Worm (Caenorhabditis elegans) whole organism, young adult: ENCODE measurements around the gene C25A8.1.

Experiments used
- D2030.7 ChIP-seq: fragments of 200-800 bp; sonication (Bioruptor generic); IDR thresholded peaks from 2 replicates; pipeline ENCODE4 v1.3.6; 2022; ENCODE audit warnings: missing genetic modification reagents, missing genetic modification characterization, missing compliant biosample characterization
- F10E7.11 ChIP-seq: sonication (generic microtip); optimal IDR thresholded peaks from 2 replicates; lab custom pipeline; 2017; ENCODE audit warnings: mild to moderate bottlenecking, missing genetic modification characterization, moderate library complexity, missing compliant biosample characterization
- F33H1.4 ChIP-seq: fragments of 200-800 bp; sonication (Bioruptor generic); IDR thresholded peaks from 2 replicates; pipeline ENCODE4 v1.3.6; 2022; ENCODE audit warnings: missing genetic modification reagents, missing genetic modification characterization, missing compliant biosample characterization
- F49E8.2 ChIP-seq: sonication (generic microtip); optimal IDR thresholded peaks from 3 replicates; lab custom pipeline; 2017; ENCODE audit warnings: missing genetic modification characterization, mild to moderate bottlenecking, missing compliant biosample characterization, antibody characterized with exemption, moderate library complexity; ENCODE audit not compliant: insufficient read depth
- F57C9.4 ChIP-seq: sonication (generic microtip); optimal IDR thresholded peaks from 2 replicates; lab custom pipeline; 2017; ENCODE audit warnings: mild to moderate bottlenecking, missing genetic modification characterization, missing compliant biosample characterization
- K11D2.4 ChIP-seq: fragments of 200-800 bp; sonication (Bioruptor generic); IDR thresholded peaks from 2 replicates; pipeline ENCODE4 v1.3.6; 2022; ENCODE audit warnings: missing genetic modification reagents, missing genetic modification characterization, missing compliant biosample characterization
- K12H6.12 ChIP-seq: fragments of 200-800 bp; sonication (Bioruptor generic); optimal IDR thresholded peaks from 2 replicates; lab custom pipeline; 2018; ENCODE audit warnings: mild to moderate bottlenecking, missing genetic modification characterization, missing compliant biosample characterization
- Y53G8AR.9 ChIP-seq: fragments of 200-800 bp; sonication (Bioruptor generic); conservative IDR thresholded peaks from 2 replicates; pipeline ENCODE4 v1.3.6; 2022; ENCODE audit warnings: missing genetic modification reagents, missing genetic modification characterization, missing compliant biosample characterization
- Y67H2A.10 ChIP-seq: fragments of 200-800 bp; sonication (Bioruptor generic); conservative IDR thresholded peaks from 2 replicates; pipeline ENCODE4 v1.3.6; 2022; ENCODE audit warnings: missing genetic modification reagents, missing genetic modification characterization, missing compliant biosample characterization
- Y79H2A.3 ChIP-seq: fragments of 200-800 bp; sonication (Bioruptor generic); conservative IDR thresholded peaks from 2 replicates; pipeline ENCODE4 v1.3.6; 2022; ENCODE audit warnings: missing genetic modification reagents, missing genetic modification characterization, missing compliant biosample characterization
- ZK185.1 ChIP-seq: sonication (generic microtip); optimal IDR thresholded peaks from 2 replicates; lab custom pipeline; 2016; ENCODE audit warnings: mild to moderate bottlenecking, missing genetic modification characterization, missing compliant biosample characterization; ENCODE audit not compliant: poor library complexity, severe bottlenecking
- aptf-3 ChIP-seq: fragments of 200-800 bp; sonication (Bioruptor generic); IDR thresholded peaks from 2 replicates; pipeline ENCODE4 v1.3.6; 2022; ENCODE audit warnings: missing genetic modification characterization, missing compliant biosample characterization
- attf-3 ChIP-seq: fragments of 200-800 bp; sonication (Bioruptor generic); conservative IDR thresholded peaks from 2 replicates; pipeline ENCODE4 v1.3.6; 2022; ENCODE audit warnings: missing genetic modification reagents, missing genetic modification characterization, missing compliant biosample characterization
- attf-5 ChIP-seq: fragments of 200-800 bp; sonication (Bioruptor generic); optimal IDR thresholded peaks from 2 replicates; lab custom pipeline; 2018; ENCODE audit warnings: mild to moderate bottlenecking, missing genetic modification characterization, missing compliant biosample characterization
- attf-6 ChIP-seq: fragments of 200-800 bp; sonication (Bioruptor generic); IDR thresholded peaks from 2 replicates; pipeline ENCODE4 v1.3.6; 2022; ENCODE audit warnings: missing genetic modification reagents, missing genetic modification characterization, missing compliant biosample characterization
- cebp-1 ChIP-seq, 2 experiments: fragments of 200-800 bp in 1 of 2; sonication (Bioruptor generic) in 1 of 2; sonication (generic microtip) in 1 of 2; IDR thresholded peaks in 1 of 2; optimal IDR thresholded peaks in 1 of 2; 2 replicates each; pipeline versions ENCODE4 v1.3.6 to Lab custom; 2017 to 2022; ENCODE audit warnings: missing compliant biosample characterization in 2 of 2, missing genetic modification characterization in 2 of 2, mild to moderate bottlenecking in 1 of 2, missing genetic modification reagents in 1 of 2, moderate library complexity in 1 of 2
- ceh-27 ChIP-seq: fragments of 200-800 bp; sonication (Bioruptor generic); optimal IDR thresholded peaks from 2 replicates; lab custom pipeline; 2018; ENCODE audit warnings: mild to moderate bottlenecking, missing genetic modification characterization, moderate library complexity, missing compliant biosample characterization
- ceh-91 ChIP-seq: fragments of 200-800 bp; sonication (Bioruptor generic); IDR thresholded peaks from 2 replicates; pipeline ENCODE4 v1.3.6; 2022; ENCODE audit warnings: missing genetic modification reagents, missing genetic modification characterization, missing compliant biosample characterization
- chd-7 ChIP-seq: sonication (generic microtip); optimal IDR thresholded peaks from 2 replicates; lab custom pipeline; 2016; ENCODE audit warnings: mild to moderate bottlenecking, missing genetic modification characterization, moderate library complexity, missing compliant biosample characterization
- die-1 ChIP-seq: sonication (generic microtip); optimal IDR thresholded peaks from 2 replicates; lab custom pipeline; 2016; ENCODE audit warnings: missing genotype, mild to moderate bottlenecking, missing genetic modification characterization, missing compliant biosample characterization
- dox-1 ChIP-seq: fragments of 200-800 bp; sonication (Bioruptor generic); IDR thresholded peaks from 2 replicates; pipeline ENCODE4 v1.3.6; 2022; ENCODE audit warnings: missing genetic modification reagents, missing genetic modification characterization, missing compliant biosample characterization
- dpff-1 ChIP-seq: sonication (generic microtip); optimal IDR thresholded peaks from 2 replicates; lab custom pipeline; 2017; ENCODE audit warnings: mild to moderate bottlenecking, missing genetic modification characterization, missing compliant biosample characterization
- efl-1 ChIP-seq: fragments of 150-350 bp; optimal IDR thresholded peaks from 2 replicates; lab custom pipeline; 2014; ENCODE audit warnings: missing biosample characterization, missing genetic modification reagents, missing genetic modification characterization
- egl-18 ChIP-seq: fragments of 200-800 bp; sonication (Bioruptor generic); IDR thresholded peaks from 2 replicates; pipeline ENCODE4 v1.3.6; 2022; ENCODE audit warnings: missing genetic modification reagents, missing genetic modification characterization, missing compliant biosample characterization
- egrh-3 ChIP-seq: fragments of 200-800 bp; sonication (Bioruptor generic); IDR thresholded peaks from 2 replicates; pipeline ENCODE4 v1.3.6; 2022; ENCODE audit warnings: missing genetic modification reagents, missing genetic modification characterization, missing compliant biosample characterization
- ekl-4 ChIP-seq: fragments of 200-800 bp; sonication (Bioruptor generic); IDR thresholded peaks from 2 replicates; pipeline ENCODE4 v1.3.6; 2022; ENCODE audit warnings: missing genetic modification reagents, missing genetic modification characterization, missing compliant biosample characterization
- ets-4 ChIP-seq: fragments of 200-800 bp; sonication (Bioruptor generic); optimal IDR thresholded peaks from 2 replicates; lab custom pipeline; 2018; ENCODE audit warnings: mild to moderate bottlenecking, missing genetic modification characterization, missing compliant biosample characterization
- him-1 ChIP-seq: sonication (generic microtip); optimal IDR thresholded peaks from 2 replicates; lab custom pipeline; 2016; ENCODE audit warnings: missing genotype, missing genetic modification reagents, missing genetic modification characterization, missing compliant biosample characterization
- hlh-12 ChIP-seq: sonication (generic microtip); optimal IDR thresholded peaks from 2 replicates; lab custom pipeline; 2016; ENCODE audit warnings: missing genetic modification characterization, missing compliant biosample characterization
- hsf-1 ChIP-seq: fragments of 200-800 bp; sonication (Bioruptor generic); IDR thresholded peaks from 2 replicates; pipeline ENCODE4 v1.3.6; 2022; ENCODE audit warnings: missing genetic modification reagents, missing genetic modification characterization, missing compliant biosample characterization
- let-607 ChIP-seq, 2 experiments: fragments of 200-800 bp in 1 of 2; sonication (Bioruptor generic) in 1 of 2; sonication (generic microtip) in 1 of 2; optimal IDR thresholded peaks; 2 replicates each; lab custom pipeline; 2016 to 2018; ENCODE audit warnings: mild to moderate bottlenecking in 2 of 2, missing compliant biosample characterization in 2 of 2, missing genetic modification characterization in 2 of 2, moderate library complexity in 2 of 2, missing genotype in 1 of 2
- lin-40 ChIP-seq: sonication (generic microtip); optimal IDR thresholded peaks from 2 replicates; lab custom pipeline; 2016; ENCODE audit warnings: missing genetic modification characterization, mild to moderate bottlenecking, missing compliant biosample characterization, missing genotype, missing genetic modification reagents
- lin-54 ChIP-seq: fragments of 200-800 bp; sonication (Bioruptor generic); optimal IDR thresholded peaks from 2 replicates; lab custom pipeline; 2018; ENCODE audit warnings: mild to moderate bottlenecking, missing genetic modification characterization, missing compliant biosample characterization
- lsl-1 ChIP-seq: fragments of 200-800 bp; sonication (Bioruptor generic); optimal IDR thresholded peaks from 2 replicates; lab custom pipeline; 2018; ENCODE audit warnings: mild to moderate bottlenecking, missing genetic modification characterization, moderate library complexity, missing compliant biosample characterization
- madf-3 ChIP-seq: fragments of 200-800 bp; sonication (Bioruptor generic); IDR thresholded peaks from 2 replicates; pipeline ENCODE4 v1.3.6; 2022; ENCODE audit warnings: missing genetic modification reagents, missing genetic modification characterization, missing compliant biosample characterization
- madf-8 ChIP-seq: fragments of 200-800 bp; sonication (Bioruptor generic); conservative IDR thresholded peaks from 2 replicates; pipeline ENCODE4 v1.3.6; 2022; ENCODE audit warnings: missing genetic modification reagents, missing genetic modification characterization, missing compliant biosample characterization
- mcd-1 ChIP-seq: fragments of 200-800 bp; sonication (Bioruptor generic); IDR thresholded peaks from 2 replicates; pipeline ENCODE4 v1.3.6; 2022; ENCODE audit warnings: missing genetic modification reagents, missing genetic modification characterization, missing compliant biosample characterization
- nfya-1 ChIP-seq: sonication (generic microtip); optimal IDR thresholded peaks from 2 replicates; lab custom pipeline; 2017; ENCODE audit warnings: antibody characterized with exemption, missing compliant biosample characterization, missing genetic modification characterization, borderline replicate concordance; ENCODE audit not compliant: insufficient read depth
- nhr-80 ChIP-seq: sonication (generic microtip); optimal IDR thresholded peaks from 2 replicates; lab custom pipeline; 2016; ENCODE audit warnings: missing genetic modification characterization, missing compliant biosample characterization
- pbrm-1 ChIP-seq: fragments of 200-800 bp; sonication (Bioruptor generic); IDR thresholded peaks from 2 replicates; pipeline ENCODE4 v1.3.6; 2022; ENCODE audit warnings: missing genetic modification reagents, missing genetic modification characterization, missing compliant biosample characterization
- rcor-1 ChIP-seq: fragments of 200-800 bp; sonication (Bioruptor generic); IDR thresholded peaks from 2 replicates; pipeline ENCODE4 v1.3.6; 2022; ENCODE audit warnings: missing genetic modification reagents, missing genetic modification characterization, missing compliant biosample characterization
- snpc-1.3 ChIP-seq: sonication (generic microtip); optimal IDR thresholded peaks from 2 replicates; lab custom pipeline; 2017; ENCODE audit warnings: missing genetic modification characterization, mild to moderate bottlenecking, missing compliant biosample characterization, antibody characterized with exemption, moderate library complexity, missing genotype, missing genetic modification reagents; ENCODE audit not compliant: insufficient read depth
- tbp1 ChIP-seq: fragments of 200-800 bp; sonication (Bioruptor generic); optimal IDR thresholded peaks from 2 replicates; lab custom pipeline; 2018; ENCODE audit warnings: mild to moderate bottlenecking, missing genetic modification characterization, missing compliant biosample characterization
- unc-62 ChIP-seq: fragments of 150-350 bp; optimal IDR thresholded peaks from 2 replicates; lab custom pipeline; 2014; ENCODE audit warnings: missing biosample characterization, missing genetic modification reagents, missing genetic modification characterization
- ztf-18 ChIP-seq: sonication (generic microtip); optimal IDR thresholded peaks from 2 replicates; lab custom pipeline; 2016; ENCODE audit warnings: missing genotype, mild to moderate bottlenecking, missing genetic modification characterization, missing compliant biosample characterization
- ztf-25 ChIP-seq: fragments of 200-800 bp; sonication (Bioruptor generic); IDR thresholded peaks from 2 replicates; pipeline ENCODE4 v1.3.6; 2022; ENCODE audit warnings: missing genetic modification reagents, missing genetic modification characterization, missing compliant biosample characterization
- ztf-6 ChIP-seq: fragments of 200-800 bp; sonication (Bioruptor generic); IDR thresholded peaks from 2 replicates; pipeline ENCODE4 v1.3.6; 2022; ENCODE audit warnings: missing genetic modification reagents, missing genetic modification characterization, missing compliant biosample characterization

The C25A8.1 gene

ce11 chrIV:7044552-7045139, 33.7 kb downstream of the C25A8.1 start, which contains the start of gene tin-9.1:
tin-9.1 (minus strand) TSS chrIV:7044602.
- TF ChIP-seq tbp1 (GFP tag; lab: Kevin White, UChicago): peak; percentile 31
- peak; percentile 57 for TF ChIP-seq lsl-1 (GFP tag; lab: Kevin White, UChicago)
- no peak for TF ChIP-seq egl-18 (GFP tag; lab: Robert Waterston, UW)
- TF ChIP-seq ztf-25 (GFP tag; lab: Robert Waterston, UW): no peak
- 0 out of 2 replicates have a peak, but pooled peaks have one; percentile 9 for TF ChIP-seq rcor-1
- no peak for TF ChIP-seq madf-8 (GFP tag; lab: Robert Waterston, UW)
- TF ChIP-seq D2030.7 (GFP tag; lab: Robert Waterston, UW): no peak
- TF ChIP-seq dpff-1 (tag; lab: Kevin White, UChicago): no peak
- TF ChIP-seq lin-40 (tag; lab: Kevin White, UChicago): peak; percentile 67
- peak; percentile 30 for TF ChIP-seq nhr-80
- TF ChIP-seq egrh-3 (GFP tag; lab: Robert Waterston, UW): no peak
- no peak for TF ChIP-seq F10E7.11 (tag; lab: Kevin White, UChicago)
- TF ChIP-seq Y79H2A.3: no peak
- no peak for TF ChIP-seq F57C9.4 (tag; lab: Kevin White, UChicago)
- no peak for TF ChIP-seq die-1 (tag; lab: Kevin White, UChicago)
- TF ChIP-seq mcd-1 (GFP tag; lab: Robert Waterston, UW): peak; percentile 68
- TF ChIP-seq unc-62: no peak
- peak; percentile 63 for TF ChIP-seq him-1 (tag; lab: Kevin White, UChicago)
- no peak for TF ChIP-seq cebp-1 (GFP tag; IDR thresholded peaks at IDR 0.05; lab: Robert Waterston, UW)
- peak; percentile 41 for TF ChIP-seq cebp-1 (tag; optimal IDR thresholded peaks at IDR 0.05; lab: Kevin White, UChicago)
- TF ChIP-seq ets-4 (GFP tag; lab: Kevin White, UChicago): no peak
- no peak for TF ChIP-seq Y53G8AR.9 (GFP tag; lab: Robert Waterston, UW)
- TF ChIP-seq K11D2.4: peak; percentile 42; the same call in 1 of the 2 replicates
- no peak for TF ChIP-seq Y67H2A.10 (GFP tag; lab: Robert Waterston, UW)
- TF ChIP-seq F49E8.2 (tag; lab: Kevin White, UChicago): peak; percentile 29
- no peak for TF ChIP-seq K12H6.12 (tag; lab: Kevin White, UChicago)
- TF ChIP-seq ZK185.1 (tag; lab: Kevin White, UChicago): peak; percentile 13
- TF ChIP-seq madf-3: no peak
- no peak for TF ChIP-seq ceh-27 (GFP tag; lab: Kevin White, UChicago)
- TF ChIP-seq hsf-1 (GFP tag; lab: Robert Waterston, UW): no peak
- TF ChIP-seq pbrm-1 (GFP tag; lab: Robert Waterston, UW): no peak
- no peak for TF ChIP-seq attf-6 (GFP tag; lab: Robert Waterston, UW)
- TF ChIP-seq attf-5 (GFP tag; lab: Kevin White, UChicago): no peak
- TF ChIP-seq snpc-1.3 (tag; lab: Kevin White, UChicago): no peak
- peak; percentile 50 for TF ChIP-seq F33H1.4 (GFP tag; lab: Robert Waterston, UW)
- TF ChIP-seq ztf-6 (GFP tag; lab: Robert Waterston, UW): no peak
- TF ChIP-seq efl-1 (GFP tag; lab: Kevin White, UChicago): peak; percentile 36
- TF ChIP-seq chd-7 (tag; lab: Kevin White, UChicago): no peak
- 0 out of 2 replicates have a peak, but pooled peaks have one; percentile 50 for TF ChIP-seq ekl-4 (GFP tag; lab: Robert Waterston, UW)
- 0 out of 2 replicates have a peak, but pooled peaks have one; percentile 24 for TF ChIP-seq ceh-91 (GFP tag; lab: Robert Waterston, UW)
- no peak for TF ChIP-seq aptf-3
- no peak for TF ChIP-seq nfya-1 (tag; lab: Kevin White, UChicago)
- no peak for TF ChIP-seq attf-3 (GFP tag; lab: Robert Waterston, UW)
- TF ChIP-seq ztf-18 (tag; lab: Kevin White, UChicago): peak; percentile 93
- no peak for TF ChIP-seq hlh-12
- TF ChIP-seq dox-1 (GFP tag; lab: Robert Waterston, UW): peak; percentile 44; the same call in 1 of the 2 replicates
- TF ChIP-seq let-607 (tag; optimal IDR thresholded peaks at IDR 0.05; lab: Kevin White, UChicago): peak in 1 of 2 experiments; percentile 1
- peak; percentile 61 for TF ChIP-seq lin-54 (GFP tag; lab: Kevin White, UChicago)
